Worm (Caenorhabditis elegans): ENCODE measurements around the gene pat-3.

The pat-3 gene

ce11 chrIII:3907587-3907986 is 6.4 kb downstream of the pat-3 start, which contains the start of gene mmcm-1:
Gene mmcm-1, minus strand, starts transcription at chrIII:3907687.
- TF ChIP-seq mdl-1 (tag; optimal IDR thresholded peaks at IDR 0.05) (no peak), Y5F2A.4 (GFP tag; optimal IDR thresholded peaks at IDR 0.05) (no peak), dpl-1 (GFP tag; optimal IDR thresholded peaks at IDR 0.05) (no peak), pha-4 (GFP tag; IDR thresholded peaks at IDR 0.05) (no peak), pha-4 (tag; optimal IDR thresholded peaks at IDR 0.05) (no peak), ceh-62 (tag; optimal IDR thresholded peaks at IDR 0.05) (no peak), unc-62 (GFP tag; optimal IDR thresholded peaks at IDR 0.05 in 1 of 2) (peak in 1 of 2 experiments; percentile 76), unc-62 (tag; optimal IDR thresholded peaks at IDR 0.05) (no peak), daf-12 (tag; optimal IDR thresholded peaks at IDR 0.05) (no peak)

ce11 chrIII:3906481-3906880 is 7.5 kb downstream of the pat-3 start:
- TF ChIP-seq mdt-29 (GFP tag; IDR thresholded peaks at IDR 0.05) (no peak), nhr-41 (GFP tag; IDR thresholded peaks at IDR 0.05) (no peak), ceh-20 (GFP tag; IDR thresholded peaks at IDR 0.05) (no peak), F10B5.3 (tag; optimal IDR thresholded peaks at IDR 0.05) (no peak), attf-4 (tag; optimal IDR thresholded peaks at IDR 0.05) (no peak), hlh-11 (tag; optimal IDR thresholded peaks at IDR 0.05) (no peak), gei-8 (GFP tag; optimal IDR thresholded peaks at IDR 0.05) (no peak), php-3 (GFP tag; IDR thresholded peaks at IDR 0.05) (no peak), zip-11 (GFP tag; IDR thresholded peaks at IDR 0.05) (no peak)

- peak; percentile 36; the same call in 1 of the 2 replicates for TF ChIP-seq mdt-29 (GFP tag; IDR thresholded peaks at IDR 0.05)
- peak in 1 of 2 experiments; percentile 20 for TF ChIP-seq hif-1 (tag; optimal IDR thresholded peaks at IDR 0.05)
- no peak for TF ChIP-seq duxl-1 (tag; optimal IDR thresholded peaks at IDR 0.05; ENCODE audit: poor library complexity)
- no peak for TF ChIP-seq egl-27 (tag; optimal IDR thresholded peaks at IDR 0.05)
- peak; percentile 21 for TF ChIP-seq T20F7.1 (GFP tag; optimal IDR thresholded peaks at IDR 0.05)
- TF ChIP-seq lin-15B (tag; optimal IDR thresholded peaks at IDR 0.05) = no peak
- peak in 1 of 2 experiments; percentile 67 for TF ChIP-seq daf-16 (GFP tag; optimal IDR thresholded peaks at IDR 0.05)
- TF ChIP-seq daf-16 (tag; optimal IDR thresholded peaks at IDR 0.05) = peak; percentile 6
- no peak for TF ChIP-seq ceh-20 (GFP tag; IDR thresholded peaks at IDR 0.05)
- peak in 1 of 2 experiments; percentile 3 for TF ChIP-seq lsy-2 (tag; optimal IDR thresholded peaks at IDR 0.05)
- no peak for TF ChIP-seq nhr-48 (tag; optimal IDR thresholded peaks at IDR 0.05)
- TF ChIP-seq tra-1 (GFP tag; IDR thresholded peaks at IDR 0.05) = 0 out of 2 replicates have a peak, but pooled peaks have one; percentile 8
- 0 out of 2 replicates have a peak, but pooled peaks have one; percentile 53 for TF ChIP-seq T26A8.4 (GFP tag; IDR thresholded peaks at IDR 0.05)
- 0 out of 2 replicates have a peak, but pooled peaks have one; percentile 28 for TF ChIP-seq Y75B8A.6 (GFP tag; IDR thresholded peaks at IDR 0.05)
- peak; percentile 76 for TF ChIP-seq ama-1 (optimal IDR thresholded peaks at IDR 0.05)
- 0 out of 2 replicates have a peak, but pooled peaks have one; percentile 49 for TF ChIP-seq arid-1 (GFP tag; conservative IDR thresholded peaks at IDR 0.05)
- peak in 1 of 2 experiments; percentile 98 for TF ChIP-seq unc-62 (GFP tag; optimal IDR thresholded peaks at IDR 0.05 in 1 of 2)
- TF ChIP-seq unc-62 (tag; optimal IDR thresholded peaks at IDR 0.05) = no peak
- TF ChIP-seq egl-43 (GFP tag; IDR thresholded peaks at IDR 0.05) = peak; percentile 64; the same call in 1 of the 2 replicates
- peak; percentile 13 for TF ChIP-seq hlh-11 (tag; optimal IDR thresholded peaks at IDR 0.05)
- TF ChIP-seq mep-1 (tag; optimal IDR thresholded peaks at IDR 0.05) = peak; percentile 57
- TF ChIP-seq zfp-3 (GFP tag; conservative IDR thresholded peaks at IDR 0.05) = peak; percentile 69; the same call in 1 of the 2 replicates
Observed at ce11 chrIII:3902588-3903325, 11.2 kb downstream of the pat-3 start.

ce11 chrIII:3901542-3901941 is 12.4 kb downstream of the pat-3 start, which contains the start of gene tir-1:
Gene tir-1, minus strand, starts transcription at chrIII:3901642.
- TF ChIP-seq nhr-11 (tag; optimal IDR thresholded peaks at IDR 0.05) = no peak
- no peak for TF ChIP-seq daf-16 (GFP tag; optimal IDR thresholded peaks at IDR 0.05)
- no peak for TF ChIP-seq daf-16 (tag; optimal IDR thresholded peaks at IDR 0.05)
- TF ChIP-seq fos-1 (tag; optimal IDR thresholded peaks at IDR 0.05) = no peak
- TF ChIP-seq dmd-6 (GFP tag; IDR thresholded peaks at IDR 0.05) = no peak
- TF ChIP-seq Y75B8A.6 (GFP tag; IDR thresholded peaks at IDR 0.05) = no peak
- TF ChIP-seq ama-1 (optimal IDR thresholded peaks at IDR 0.05) = no peak
- TF ChIP-seq Y105C5A.15 (GFP tag; IDR thresholded peaks at IDR 0.05) = no peak
- TF ChIP-seq ctbp-1 (GFP tag; IDR thresholded peaks at IDR 0.05) = no peak
- TF ChIP-seq ces-1 (GFP tag; optimal IDR thresholded peaks at IDR 0.05) = no peak
- no peak for TF ChIP-seq zip-2 (tag; optimal IDR thresholded peaks at IDR 0.05)
- no peak for TF ChIP-seq set-16 (GFP tag; IDR thresholded peaks at IDR 0.05)
